Fruit fly (Drosophila melanogaster) whole organism, wandering third instar larva: ENCODE measurements around the gene Cyp4d21.

Experiments used
- CG9705 ChIP-seq: fragments of 200-800 bp; sonication (Bioruptor generic); optimal IDR thresholded peaks from 2 replicates; lab custom pipeline; 2018; ENCODE audit warnings: missing biosample characterization, mild to moderate bottlenecking, missing genetic modification characterization
- Dif ChIP-seq: fragments of 200-275, 200-300 bp; sonication (Bioruptor generic); optimal IDR thresholded peaks from 2 replicates; lab custom pipeline; 2018; ENCODE audit warnings: missing biosample characterization, missing genetic modification characterization; ENCODE audit not compliant: partially characterized antibody
- HLH106 ChIP-seq: fragments of 200-800 bp; optimal IDR thresholded peaks from 3 replicates; lab custom pipeline; 2019; ENCODE audit warnings: missing biosample characterization, mild to moderate bottlenecking, missing genetic modification characterization, moderate library complexity
- Hr78 ChIP-seq: fragments of >200 bp; optimal IDR thresholded peaks from 2 replicates; lab custom pipeline; 2017; ENCODE audit warnings: missing biosample characterization, missing genetic modification characterization
- Jra ChIP-seq: sonication (Bioruptor generic); optimal IDR thresholded peaks from 2 replicates; lab custom pipeline; 2016; ENCODE audit warnings: missing biosample characterization, missing genetic modification characterization
- Mio ChIP-seq: sonication (Bioruptor generic); optimal IDR thresholded peaks from 2 replicates; lab custom pipeline; 2016; ENCODE audit warnings: missing biosample characterization, missing genetic modification characterization
- Myc ChIP-seq: fragments of >200 bp; optimal IDR thresholded peaks from 2 replicates; lab custom pipeline; 2017
- N ChIP-seq: fragments of >200 bp; optimal IDR thresholded peaks from 2 replicates; lab custom pipeline; 2018; ENCODE audit warnings: missing biosample characterization, missing external identifiers, missing genetic modification characterization
- OdsH ChIP-seq: fragments of 200-800 bp; sonication (Bioruptor generic); optimal IDR thresholded peaks from 2 replicates; lab custom pipeline; 2016; ENCODE audit warnings: missing biosample characterization, mild to moderate bottlenecking, missing genetic modification characterization
- Rel ChIP-seq, 2 experiments: fragments of 200-800 bp; sonication (Bioruptor generic) in 1 of 2; optimal IDR thresholded peaks; 2 replicates in 1 of 2; 3 replicates in 1 of 2; lab custom pipeline; 2016 to 2019; ENCODE audit warnings: mild to moderate bottlenecking in 2 of 2, missing biosample characterization in 2 of 2, missing genetic modification characterization in 2 of 2, moderate library complexity in 1 of 2
- Sp1 ChIP-seq: fragments of 200-800 bp; sonication (Bioruptor generic); optimal IDR thresholded peaks from 3 replicates; lab custom pipeline; 2019; ENCODE audit warnings: missing biosample characterization, mild to moderate bottlenecking, missing genetic modification characterization, moderate library complexity
- Vsx2 ChIP-seq: fragments of 200-300, 225-300 bp; sonication (Bioruptor generic); optimal IDR thresholded peaks from 2 replicates; lab custom pipeline; 2018; ENCODE audit warnings: missing biosample characterization, missing genetic modification characterization; ENCODE audit not compliant: partially characterized antibody
- br ChIP-seq: fragments of 200-800 bp; sonication (Bioruptor generic); optimal IDR thresholded peaks from 2 replicates; lab custom pipeline; 2016; ENCODE audit warnings: missing biosample characterization, missing genetic modification characterization
- brk ChIP-seq: fragments of 200-800 bp; sonication (Bioruptor generic); optimal IDR thresholded peaks from 2 replicates; lab custom pipeline; 2016; ENCODE audit warnings: missing biosample characterization, mild to moderate bottlenecking, missing genetic modification characterization
- dl ChIP-seq, 2 experiments: fragments of 175-275, 200-275 bp in 1 of 2; fragments of 200-275 bp in 1 of 2; sonication (Bioruptor generic); optimal IDR thresholded peaks; lab custom pipeline; 2018; ENCODE audit warnings: mild to moderate bottlenecking in 2 of 2, missing biosample characterization in 2 of 2, missing genetic modification characterization in 2 of 2, moderate library complexity in 2 of 2; ENCODE audit not compliant: partially characterized antibody in 2 of 2, insufficient read depth in 1 of 2
- ey ChIP-seq: fragments of 200-800 bp; sonication (Bioruptor generic); optimal IDR thresholded peaks from 2 replicates; lab custom pipeline; 2016; ENCODE audit warnings: missing biosample characterization, missing genetic modification characterization
- foxo ChIP-seq, 2 experiments: fragments of 200-800 bp; sonication (Bioruptor generic); optimal IDR thresholded peaks; 2 replicates in 1 of 2; 3 replicates in 1 of 2; lab custom pipeline; 2016 to 2017; ENCODE audit warnings: missing biosample characterization in 2 of 2, missing genetic modification characterization in 2 of 2
- fru ChIP-seq: fragments of 200-800 bp; sonication (Bioruptor generic); optimal IDR thresholded peaks from 3 replicates; lab custom pipeline; 2016; ENCODE audit warnings: missing biosample characterization, mild to moderate bottlenecking, missing genetic modification characterization
- jim ChIP-seq: fragments of 175-275, 200-325 bp; sonication (Bioruptor generic); optimal IDR thresholded peaks from 2 replicates; lab custom pipeline; 2016; ENCODE audit warnings: missing biosample characterization, mild to moderate bottlenecking, missing genetic modification characterization
- psq ChIP-seq: fragments of 200-800 bp; sonication (Bioruptor generic); optimal IDR thresholded peaks from 3 replicates; lab custom pipeline; 2017; ENCODE audit warnings: missing biosample characterization, mild to moderate bottlenecking, missing genetic modification characterization, moderate library complexity
- rgr ChIP-seq: fragments of 200-800 bp; sonication (Bioruptor generic); optimal IDR thresholded peaks from 3 replicates; lab custom pipeline; 2016; ENCODE audit warnings: missing biosample characterization, mild to moderate bottlenecking, missing genetic modification characterization
- sage ChIP-seq: fragments of 200-800 bp; sonication (Bioruptor generic); optimal IDR thresholded peaks from 2 replicates; lab custom pipeline; 2016; ENCODE audit warnings: missing biosample characterization, mild to moderate bottlenecking, missing genetic modification characterization
- sv ChIP-seq: fragments of 200-800 bp; sonication (Bioruptor generic); optimal IDR thresholded peaks from 3 replicates; lab custom pipeline; 2016; ENCODE audit warnings: missing biosample characterization, missing genetic modification characterization
- woc ChIP-seq: sonication (Bioruptor generic); optimal IDR thresholded peaks from 2 replicates; lab custom pipeline; 2016; ENCODE audit warnings: missing biosample characterization, mild to moderate bottlenecking, missing genetic modification characterization

The Cyp4d21 gene

DNA sequence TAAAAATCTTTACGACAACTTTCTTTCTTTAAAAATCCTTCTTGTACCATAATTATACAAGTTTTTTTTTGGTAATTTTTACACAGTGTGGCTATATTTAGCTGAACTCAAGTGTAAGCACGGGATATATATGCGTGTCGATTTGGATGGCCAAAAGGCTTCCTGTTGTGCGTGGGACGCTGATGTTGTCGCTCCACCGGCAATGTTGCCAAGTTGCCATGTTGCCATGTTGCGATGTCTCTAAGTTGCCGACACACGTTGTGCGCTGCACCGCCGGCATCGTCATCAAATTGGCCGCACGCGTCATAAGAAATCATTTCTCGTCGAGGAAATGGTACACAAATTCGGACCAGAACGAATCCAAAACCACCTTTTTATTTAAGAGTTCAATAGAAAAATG lies 25.3 kb downstream of the Cyp4d21 start:
- TF ChIP-seq Dif (GFP tag; lab: Kevin White, UChicago) (no peak), Vsx2 (GFP tag; lab: Kevin White, UChicago) (no peak), Myc (no peak), foxo (GFP tag; optimal IDR thresholded peaks at IDR 0.05; lab: Kevin White, UChicago) (no peak), fru (GFP tag; lab: Kevin White, UChicago) (no peak), N (GFP tag; lab: Kevin White, UChicago) (no peak), Rel (GFP tag; optimal IDR thresholded peaks at IDR 0.05; lab: Kevin White, UChicago) (no peak), Rel (tag; optimal IDR thresholded peaks at IDR 0.05; lab: Kevin White, UChicago) (no peak), OdsH (GFP tag; lab: Kevin White, UChicago) (no peak), Hr78 (GFP tag; lab: Kevin White, UChicago) (no peak), brk (GFP tag; lab: Kevin White, UChicago) (no peak), rgr (no peak), dl (GFP tag; optimal IDR thresholded peaks at IDR 0.05; lab: Kevin White, UChicago; ENCODE audit: insufficient read depth in 1 of 2, partially characterized antibody in 2 of 2) (no peak), Jra (no peak)

DNA sequence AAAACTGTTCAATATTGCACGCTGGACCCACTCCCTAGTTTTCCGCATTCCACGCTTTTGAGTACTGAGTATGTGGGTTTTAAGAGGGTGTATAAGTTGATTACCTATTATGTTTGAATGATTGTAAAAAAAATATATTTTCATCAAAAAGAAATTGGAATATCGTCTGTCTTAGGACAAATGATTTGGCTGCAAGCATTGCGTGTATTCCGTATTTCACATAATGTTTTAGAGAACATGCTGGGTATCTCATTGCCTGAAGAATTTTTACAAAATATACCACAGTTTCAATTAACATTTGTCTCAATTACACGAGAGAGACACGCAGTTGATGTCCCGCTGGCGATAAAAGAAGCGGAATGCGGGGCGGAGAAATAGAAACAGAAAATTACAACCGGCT lies 27.4 kb downstream of the Cyp4d21 start:
- TF ChIP-seq rgr: no peak
- TF ChIP-seq Vsx2 (GFP tag; lab: Kevin White, UChicago): no peak
- no peak for TF ChIP-seq Mio (GFP tag; lab: Kevin White, UChicago)

DNA sequence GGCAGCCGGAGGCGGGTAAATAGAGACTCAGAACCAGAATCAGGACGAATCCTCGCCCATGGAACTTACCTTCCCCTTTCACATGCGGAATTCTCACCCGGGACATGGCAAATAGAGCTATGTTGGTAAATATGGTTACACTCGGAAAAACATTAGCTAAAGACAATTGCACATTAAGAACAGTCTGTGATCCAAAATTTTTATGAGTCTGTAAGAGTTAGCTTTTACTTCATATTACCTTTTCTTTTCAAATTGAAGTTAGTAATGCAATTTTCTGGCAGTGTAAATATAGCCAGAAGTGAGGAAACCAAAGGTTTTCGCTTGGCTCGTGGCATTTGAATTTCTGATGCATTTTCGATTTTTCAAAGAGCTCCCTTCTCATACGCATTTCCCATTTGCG lies 29.8 kb downstream of the Cyp4d21 start:
- TF ChIP-seq woc (GFP tag; lab: Kevin White, UChicago) (no peak), Sp1 (GFP tag; lab: Kevin White, UChicago) (no peak), Myc (no peak), br (no peak), Rel (GFP tag; optimal IDR thresholded peaks at IDR 0.05; lab: Kevin White, UChicago) (no peak), Rel (tag; optimal IDR thresholded peaks at IDR 0.05; lab: Kevin White, UChicago) (no peak), Vsx2 (GFP tag; lab: Kevin White, UChicago) (no peak), jim (GFP tag; lab: Kevin White, UChicago) (no peak)

DNA sequence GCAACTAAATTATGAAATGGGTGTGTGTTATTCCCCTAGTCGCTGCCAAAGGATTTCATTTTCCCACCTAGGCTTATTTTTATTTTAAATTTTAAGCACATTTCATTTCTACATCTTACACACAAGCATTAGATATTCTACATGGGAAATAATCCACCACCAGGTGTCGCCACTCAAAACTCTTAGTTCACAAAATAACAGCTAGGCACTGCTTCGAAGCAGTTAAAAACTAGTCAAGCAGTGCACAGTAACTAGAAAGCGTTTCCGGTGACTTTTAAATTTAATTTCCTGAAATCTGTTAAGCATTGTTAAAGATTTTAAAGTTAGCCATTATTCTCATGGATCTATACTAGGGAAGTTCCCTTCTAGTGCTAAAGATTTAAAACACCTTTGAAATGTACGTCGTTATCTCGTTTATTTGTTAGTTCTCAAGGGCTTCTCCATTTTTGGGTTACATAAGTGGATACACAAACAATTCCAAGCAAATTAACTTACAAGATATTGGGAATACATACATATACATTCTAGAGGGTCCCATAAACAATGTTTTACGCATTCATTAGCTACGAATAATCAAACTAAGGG lies 36.3 kb downstream of the Cyp4d21 start:
- TF ChIP-seq sage (GFP tag; lab: Kevin White, UChicago) (no peak), HLH106 (tag; lab: Kevin White, UChicago) (no peak), sv (GFP tag; lab: Kevin White, UChicago) (peak; percentile 56), psq (no peak), Sp1 (GFP tag; lab: Kevin White, UChicago) (no peak), fru (GFP tag; lab: Kevin White, UChicago) (peak; percentile 49), foxo (GFP tag; optimal IDR thresholded peaks at IDR 0.05; lab: Kevin White, UChicago) (peak in 1 of 2 experiments; percentile 16), ey (GFP tag; lab: Kevin White, UChicago) (peak; percentile 5), CG9705 (GFP tag; lab: Kevin White, UChicago) (no peak), brk (GFP tag; lab: Kevin White, UChicago) (no peak)
